Fruit fly (Drosophila melanogaster) whole organism, adult: ENCODE results near the gene Chrac-14.

Source experiments
- CG1620 ChIP-seq: fragments of 200-800 bp; sonication (Bioruptor generic); optimal IDR thresholded peaks from 2 replicates; lab custom pipeline; 2016; ENCODE audit warnings: missing biosample characterization, missing genetic modification characterization
- CG5204 ChIP-seq: fragments of 200-800 bp; sonication (Bioruptor generic); optimal IDR thresholded peaks from 2 replicates; lab custom pipeline; 2016; ENCODE audit warnings: missing biosample characterization, missing genetic modification characterization
- bab1 ChIP-seq: fragments of 200-800 bp; sonication (Bioruptor generic); optimal IDR thresholded peaks from 3 replicates; lab custom pipeline; 2019; ENCODE audit warnings: missing biosample characterization, mild to moderate bottlenecking, missing genetic modification characterization, moderate library complexity

- TF ChIP-seq CG1620 (GFP tag; lab: Kevin White, UChicago), result no peak
- TF ChIP-seq bab1, result no peak
- no peak for TF ChIP-seq CG5204 (GFP tag; lab: Kevin White, UChicago)
Measured at dm6 chr2L:8417562-8417961, 19.6 kb upstream of the Chrac-14 start.
